Fruit fly (Drosophila melanogaster) whole organism, embryonic: ENCODE measurements around the gene Nsun5.
A peak's percentile ranks its signal among the peaks of the same experiment; 100 is the strongest.

ENCODE experiments used
- Atf3 ChIP-seq: fragments of 200-800 bp; sonication (Bioruptor generic); optimal IDR thresholded peaks from 3 replicates; lab custom pipeline; 2016; ENCODE audit warnings: missing biosample characterization, missing genetic modification characterization
- Atf6 ChIP-seq: fragments of 200-800 bp; sonication (Bioruptor generic); IDR thresholded peaks from 2 replicates; pipeline ENCODE4 v1.3.6; 2022; ENCODE audit warnings: missing biosample characterization, missing genetic modification characterization
- CG10979 ChIP-seq: fragments of 200-800 bp; sonication (Bioruptor generic); optimal IDR thresholded peaks from 2 replicates; lab custom pipeline; 2018; ENCODE audit warnings: missing biosample characterization, mild to moderate bottlenecking, missing genetic modification characterization, moderate library complexity
- CG11456 ChIP-seq: fragments of 200-800 bp; sonication (Bioruptor generic); IDR thresholded peaks from 3 replicates; pipeline ENCODE4 v1.3.6; 2022; ENCODE audit warnings: missing biosample characterization, missing genetic modification characterization
- CG11504 ChIP-seq: fragments of 200-800 bp; sonication (Bioruptor generic); optimal IDR thresholded peaks from 3 replicates; lab custom pipeline; 2019; ENCODE audit warnings: missing biosample characterization, mild to moderate bottlenecking, missing genetic modification characterization, moderate library complexity
- CG11695 ChIP-seq: fragments of 200-800 bp; sonication (Bioruptor generic); IDR thresholded peaks from 3 replicates; pipeline ENCODE4 v1.3.6; 2022; ENCODE audit warnings: missing biosample characterization, missing genetic modification characterization
- CG14710 ChIP-seq: fragments of 200-800 bp; sonication (Bioruptor generic); optimal IDR thresholded peaks from 3 replicates; lab custom pipeline; 2019; ENCODE audit warnings: missing biosample characterization, mild to moderate bottlenecking, missing genetic modification characterization, moderate library complexity
- CG16863 ChIP-seq: fragments of 200-800 bp; sonication (Bioruptor generic); optimal IDR thresholded peaks from 3 replicates; lab custom pipeline; 2016; ENCODE audit warnings: missing biosample characterization, missing genetic modification characterization
- CG18262 ChIP-seq: fragments of 200-800 bp; optimal IDR thresholded peaks from 3 replicates; lab custom pipeline; 2019; ENCODE audit warnings: missing biosample characterization, mild to moderate bottlenecking, missing genetic modification characterization, moderate library complexity
- CG2875 ChIP-seq: fragments of 200-800 bp; sonication (Bioruptor generic); optimal IDR thresholded peaks from 2 replicates; lab custom pipeline; 2017; ENCODE audit warnings: missing biosample characterization, mild to moderate bottlenecking, missing genetic modification characterization, missing genetic modification reagents
- CG3065 ChIP-seq: fragments of 200-800 bp; sonication (Bioruptor generic); optimal IDR thresholded peaks from 2 replicates; lab custom pipeline; 2016; ENCODE audit warnings: missing biosample characterization, missing genetic modification characterization
- CG32772 ChIP-seq: fragments of 200-800 bp; sonication (Bioruptor generic); IDR thresholded peaks from 2 replicates; pipeline ENCODE4 v1.3.6; 2022; ENCODE audit warnings: missing biosample characterization, missing genetic modification characterization
- CG4730 ChIP-seq: fragments of 200-800 bp; sonication (Bioruptor generic); IDR thresholded peaks from 2 replicates; pipeline ENCODE4 v1.3.6; 2022; ENCODE audit warnings: missing biosample characterization, missing genetic modification characterization
- CG5245 ChIP-seq: fragments of 200-800 bp; sonication (Bioruptor generic); optimal IDR thresholded peaks from 3 replicates; lab custom pipeline; 2016; ENCODE audit warnings: missing biosample characterization, missing genetic modification characterization
- CG6175 ChIP-seq: fragments of 200-800 bp; sonication (Bioruptor generic); IDR thresholded peaks from 3 replicates; pipeline ENCODE4 v1.3.6; 2022; ENCODE audit warnings: missing biosample characterization, missing genetic modification characterization
- CG6272 ChIP-seq: fragments of 200-800 bp; sonication (Bioruptor generic); IDR thresholded peaks from 2 replicates; pipeline ENCODE4 v1.3.6; 2022; ENCODE audit warnings: missing biosample characterization, missing genetic modification characterization
- CG6689 ChIP-seq: fragments of 200-800 bp; sonication (Bioruptor generic); IDR thresholded peaks from 2 replicates; pipeline ENCODE4 v1.3.6; 2022; ENCODE audit warnings: missing biosample characterization, missing genetic modification characterization
- CG6791 ChIP-seq: fragments of 200-800 bp; sonication (Bioruptor generic); IDR thresholded peaks from 3 replicates; pipeline ENCODE4 v1.3.6; 2022; ENCODE audit warnings: missing biosample characterization, missing genetic modification characterization; ENCODE audit not compliant: partially characterized antibody
- CG8089 ChIP-seq: fragments of 200-800 bp; sonication (Bioruptor generic); optimal IDR thresholded peaks from 3 replicates; lab custom pipeline; 2016; ENCODE audit warnings: missing biosample characterization, missing genetic modification characterization
- CG8290 ChIP-seq, 3 experiments: fragments of 200-800 bp; sonication (Bioruptor generic); optimal IDR thresholded peaks; 2 replicates each; lab custom pipeline; 2016 to 2019; ENCODE audit warnings: missing biosample characterization in 3 of 3, missing genetic modification characterization in 3 of 3, mild to moderate bottlenecking in 2 of 3, moderate library complexity in 1 of 3
- CTCF ChIP-seq: fragments of 200-800 bp; sonication (Bioruptor generic); optimal IDR thresholded peaks from 2 replicates; lab custom pipeline; 2017; ENCODE audit warnings: missing biosample characterization, mild to moderate bottlenecking, missing genetic modification characterization, moderate library complexity
- E2f1 ChIP-seq: fragments of 200-800 bp; sonication (Bioruptor generic); IDR thresholded peaks from 2 replicates; pipeline ENCODE4 v1.3.6; 2022; ENCODE audit warnings: missing biosample characterization, missing genetic modification characterization
- Ets65A ChIP-seq: fragments of 200-800 bp; sonication (Bioruptor generic); peaks from one replicate; lab custom pipeline; 2016; ENCODE audit warnings: missing biosample characterization, missing genetic modification characterization
- GATAe ChIP-seq: fragments of 200-800 bp; sonication (Bioruptor generic); conservative IDR thresholded peaks from 2 replicates; pipeline ENCODE4 v1.3.6; 2022; ENCODE audit warnings: missing biosample characterization, missing genetic modification characterization
- H15 ChIP-seq: fragments of 200-800 bp; sonication (Bioruptor generic); IDR thresholded peaks from 3 replicates; pipeline ENCODE4 v1.3.6; 2022; ENCODE audit warnings: missing biosample characterization, missing genetic modification characterization
- Hr39 ChIP-seq: fragments of >200 bp; optimal IDR thresholded peaks from 2 replicates; lab custom pipeline; 2017
- MBD-R2 ChIP-seq: fragments of 200-800 bp; sonication (Bioruptor generic); IDR thresholded peaks from 2 replicates; pipeline ENCODE4 v1.3.6; 2022; ENCODE audit warnings: missing biosample characterization, missing genetic modification characterization
- MESR4 ChIP-seq: fragments of 200-800 bp; sonication (Bioruptor generic); optimal IDR thresholded peaks from 2 replicates; lab custom pipeline; 2018; ENCODE audit warnings: missing biosample characterization, mild to moderate bottlenecking, missing genetic modification characterization, moderate library complexity
- Mad ChIP-seq: fragments of 200-800 bp; sonication (Bioruptor generic); optimal IDR thresholded peaks from 2 replicates; lab custom pipeline; 2016; ENCODE audit warnings: missing biosample characterization, missing genetic modification characterization
- Oaz ChIP-seq: fragments of 200-800 bp; sonication (Bioruptor generic); IDR thresholded peaks from 2 replicates; pipeline ENCODE4 v1.3.6; 2022; ENCODE audit warnings: missing biosample characterization, missing genetic modification characterization
- Oli ChIP-seq: fragments of 200-800 bp; sonication (Bioruptor generic); optimal IDR thresholded peaks from 2 replicates; lab custom pipeline; 2018; ENCODE audit warnings: missing biosample characterization, mild to moderate bottlenecking, missing genetic modification characterization, moderate library complexity
- Pdp1 ChIP-seq, 2 experiments: fragments of 200-800 bp; sonication (Bioruptor generic); optimal IDR thresholded peaks; 3 replicates each; lab custom pipeline; 2016; ENCODE audit warnings: missing biosample characterization in 2 of 2, missing genetic modification characterization in 2 of 2, mild to moderate bottlenecking in 1 of 2, moderate library complexity in 1 of 2
- Rfx ChIP-seq: fragments of 200-800 bp; sonication (Bioruptor generic); IDR thresholded peaks from 2 replicates; pipeline ENCODE4 v1.3.6; 2022; ENCODE audit warnings: missing biosample characterization, missing genetic modification characterization
- Ssrp ChIP-seq: fragments of 200-800 bp; sonication (Bioruptor generic); optimal IDR thresholded peaks from 2 replicates; lab custom pipeline; 2018; ENCODE audit warnings: missing biosample characterization, mild to moderate bottlenecking, missing genetic modification characterization, moderate library complexity
- ab ChIP-seq: fragments of 200-800 bp; sonication (Bioruptor generic); optimal IDR thresholded peaks from 2 replicates; lab custom pipeline; 2016; ENCODE audit warnings: missing biosample characterization, missing genetic modification characterization
- bab2 ChIP-seq: fragments of 200-800 bp; sonication (Bioruptor generic); optimal IDR thresholded peaks from 2 replicates; lab custom pipeline; 2016; ENCODE audit warnings: missing biosample characterization, missing genetic modification characterization
- br ChIP-seq: fragments of >200 bp; optimal IDR thresholded peaks from 2 replicates; lab custom pipeline; 2017
- dimm ChIP-seq: fragments of 200-800 bp; sonication (Bioruptor generic); IDR thresholded peaks from 2 replicates; pipeline ENCODE4 v1.3.6; 2022; ENCODE audit warnings: missing biosample characterization, missing genetic modification characterization
- eve ChIP-seq, 2 experiments: fragments of >200 bp; optimal IDR thresholded peaks; 2 replicates each; lab custom pipeline; 2017; ENCODE audit warnings: missing biosample characterization in 2 of 2, missing genetic modification characterization in 2 of 2
- gce ChIP-seq: fragments of 200-800 bp; sonication (Bioruptor generic); IDR thresholded peaks from 3 replicates; pipeline ENCODE4 v1.3.6; 2022; ENCODE audit warnings: missing biosample characterization, missing genetic modification characterization
- hbn ChIP-seq: fragments of 200-800 bp; sonication (Bioruptor generic); IDR thresholded peaks from 2 replicates; pipeline ENCODE4 v1.3.6; 2022; ENCODE audit warnings: missing biosample characterization, missing genetic modification characterization; ENCODE audit not compliant: partially characterized antibody
- hkb ChIP-seq, 2 experiments: fragments of 200-800 bp in 1 of 2; fragments of >200 bp in 1 of 2; sonication (Bioruptor generic) in 1 of 2; IDR thresholded peaks in 1 of 2; optimal IDR thresholded peaks in 1 of 2; 2 replicates each; pipeline versions ENCODE4 v1.3.6 to Lab custom; 2017 to 2022; ENCODE audit warnings: missing biosample characterization in 1 of 2, missing genetic modification characterization in 1 of 2
- lmd ChIP-seq: fragments of 200-800 bp; sonication (Bioruptor generic); IDR thresholded peaks from 2 replicates; pipeline ENCODE4 v1.3.6; 2022; ENCODE audit warnings: missing biosample characterization, missing genetic modification characterization
- maf-S ChIP-seq: fragments of 200-800 bp; sonication (Bioruptor generic); optimal IDR thresholded peaks from 2 replicates; lab custom pipeline; 2016; ENCODE audit warnings: missing biosample characterization, missing genetic modification characterization
- org-1 ChIP-seq: fragments of 200-800 bp; sonication (Bioruptor generic); optimal IDR thresholded peaks from 2 replicates; lab custom pipeline; 2017; ENCODE audit warnings: missing biosample characterization, missing genetic modification characterization
- otp ChIP-seq: fragments of 200-800 bp; sonication (Bioruptor generic); IDR thresholded peaks from 3 replicates; pipeline ENCODE4, ENCODE4 v1.3.6; 2022; ENCODE audit warnings: missing biosample characterization, missing genetic modification characterization
- repo ChIP-seq: fragments of 200-800 bp; sonication (Bioruptor generic); optimal IDR thresholded peaks from 2 replicates; lab custom pipeline; 2016; ENCODE audit warnings: missing biosample characterization, missing genetic modification characterization
- sisA ChIP-seq: fragments of 200-800 bp; sonication (Bioruptor generic); IDR thresholded peaks from 2 replicates; pipeline ENCODE4 v1.3.6; 2022; ENCODE audit warnings: missing biosample characterization, missing genetic modification characterization
- stc ChIP-seq: fragments of 200-800 bp; sonication (Bioruptor generic); IDR thresholded peaks from 2 replicates; pipeline ENCODE4 v1.3.6; 2022; ENCODE audit warnings: missing biosample characterization, missing genetic modification characterization
- unpg ChIP-seq: fragments of 200-800 bp; sonication (Bioruptor generic); optimal IDR thresholded peaks from 3 replicates; lab custom pipeline; 2018; ENCODE audit warnings: missing biosample characterization, mild to moderate bottlenecking, missing genetic modification characterization, moderate library complexity
- vvl ChIP-seq: fragments of 200-800 bp; sonication (Bioruptor generic); IDR thresholded peaks from 2 replicates; pipeline ENCODE4 v1.3.6; 2022; ENCODE audit warnings: missing biosample characterization, missing genetic modification characterization

Gene Nsun5

dm6 chr3R:19118505-19119138, 43.5 kb downstream of the Nsun5 start (continued):
- TF ChIP-seq GATAe (GFP tag; lab: Robert Waterston, UW) = no peak
- TF ChIP-seq CG6175 = no peak
- TF ChIP-seq CG6689 (GFP tag; lab: Robert Waterston, UW) = peak; percentile 62
- TF ChIP-seq dimm (GFP tag; lab: Robert Waterston, UW) = no peak
- peak; percentile 53; the same call in 1 of the 3 replicates for TF ChIP-seq H15 (GFP tag; lab: Robert Waterston, UW)
- no peak for TF ChIP-seq CG8290 (GFP tag; optimal IDR thresholded peaks at IDR 0.05; lab: Kevin White, UChicago)
- no peak for TF ChIP-seq CG8290 (tag; optimal IDR thresholded peaks at IDR 0.05; lab: Kevin White, UChicago)
- TF ChIP-seq Atf6 (GFP tag; lab: Robert Waterston, UW) = no peak
- 0 out of 2 replicates have a peak, but pooled peaks have one; percentile 22 for TF ChIP-seq Rfx (GFP tag; lab: Robert Waterston, UW)
- TF ChIP-seq org-1 (GFP tag; lab: Kevin White, UChicago) = peak; percentile 17
- peak; percentile 66 for TF ChIP-seq CG11504
- TF ChIP-seq br = no peak
- TF ChIP-seq CG8089 (GFP tag; lab: Kevin White, UChicago) = no peak
- TF ChIP-seq CG3065 = no peak
- peak; percentile 72; the same call in 2 of the 3 replicates for TF ChIP-seq CG11456 (GFP tag; lab: Robert Waterston, UW)
- no peak for TF ChIP-seq maf-S
- peak; percentile 59 for TF ChIP-seq CG4730 (GFP tag; lab: Robert Waterston, UW)
- no peak for TF ChIP-seq MBD-R2 (GFP tag; lab: Robert Waterston, UW)
- TF ChIP-seq CG32772 = 0 out of 2 replicates have a peak, but pooled peaks have one; percentile 48
- TF ChIP-seq CG16863 (GFP tag; lab: Kevin White, UChicago) = peak; percentile 14
- 0 out of 2 replicates have a peak, but pooled peaks have one; percentile 10 for TF ChIP-seq E2f1 (GFP tag; lab: Robert Waterston, UW)
- no peak for TF ChIP-seq stc
- TF ChIP-seq CTCF (GFP tag; lab: Kevin White, UChicago) = no peak
- TF ChIP-seq Ssrp (tag; lab: Kevin White, UChicago) = peak; percentile 20
- TF ChIP-seq sisA = peak; percentile 77
- no peak for TF ChIP-seq Hr39 (lab: Kevin White, UChicago)
- no peak for TF ChIP-seq CG6791 (GFP tag; lab: Robert Waterston, UW)
- no peak for TF ChIP-seq Mad
- peak; percentile 18 for TF ChIP-seq Oli
- TF ChIP-seq eve (GFP tag; optimal IDR thresholded peaks at IDR 0.05; lab: Kevin White, UChicago) = no peak
- TF ChIP-seq Ets65A = peak; percentile 28
- peak; percentile 17 for TF ChIP-seq CG14710 (tag; lab: Kevin White, UChicago)
- TF ChIP-seq lmd = peak; percentile 53
- TF ChIP-seq CG10979 (tag; lab: Kevin White, UChicago) = peak; percentile 40
- no peak for TF ChIP-seq Oaz (GFP tag; lab: Robert Waterston, UW)
- TF ChIP-seq hkb (optimal IDR thresholded peaks at IDR 0.05; lab: Kevin White, UChicago) = no peak
- peak; percentile 42; the same call in 1 of the 2 replicates for TF ChIP-seq hkb (GFP tag; IDR thresholded peaks at IDR 0.05; lab: Robert Waterston, UW)
- no peak for TF ChIP-seq MESR4 (GFP tag; lab: Kevin White, UChicago)
- TF ChIP-seq CG6272 (GFP tag; lab: Robert Waterston, UW) = peak; percentile 5; the same call in 1 of the 2 replicates
- peak; percentile 31 for TF ChIP-seq CG18262 (tag; lab: Kevin White, UChicago)
- TF ChIP-seq repo (GFP tag; lab: Kevin White, UChicago) = peak; percentile 11
- TF ChIP-seq unpg (GFP tag; lab: Kevin White, UChicago) = peak; percentile 7
- TF ChIP-seq Atf3 (GFP tag; lab: Kevin White, UChicago) = no peak
- 0 out of 3 replicates have a peak, but pooled peaks have one; percentile 31 for TF ChIP-seq gce (GFP tag; lab: Robert Waterston, UW)
- peak; percentile 6 for TF ChIP-seq CG5245 (GFP tag; lab: Kevin White, UChicago)
- TF ChIP-seq bab2 = no peak
- TF ChIP-seq ab (GFP tag; lab: Kevin White, UChicago) = peak; percentile 27
- no peak for TF ChIP-seq CG11695 (GFP tag; lab: Robert Waterston, UW)
- peak in 1 of 2 experiments; percentile 5 for TF ChIP-seq Pdp1 (GFP tag; optimal IDR thresholded peaks at IDR 0.05; lab: Kevin White, UChicago)
- TF ChIP-seq hbn (GFP tag; lab: Robert Waterston, UW) = no peak
- peak; percentile 53; the same call in 1 of the 2 replicates for TF ChIP-seq vvl
- TF ChIP-seq otp = peak; percentile 61; the same call in 1 of the 3 replicates
- TF ChIP-seq CG2875 = no peak
